Worm (Caenorhabditis elegans) whole organism, L4 larva: ENCODE measurements around the gene Y41E3.6.

Experiments used
- F37D6.2 ChIP-seq: sonication (generic microtip); optimal IDR thresholded peaks from 2 replicates; lab custom pipeline; 2016; ENCODE audit warnings: mild to moderate bottlenecking, missing genetic modification characterization, missing compliant biosample characterization
- F44E2.7 ChIP-seq: fragments of 200-800 bp; sonication (Bioruptor generic); IDR thresholded peaks from 2 replicates; pipeline ENCODE4 v2.1.2; 2022; ENCODE audit warnings: missing genetic modification characterization, missing compliant biosample characterization
- R02D3.7 ChIP-seq: fragments of 150-350 bp; sonication (generic microtip); optimal IDR thresholded peaks from 3 replicates; lab custom pipeline; 2014; ENCODE audit warnings: missing biosample characterization, missing genetic modification characterization
- Y105C5A.15 ChIP-seq: fragments of 200-800 bp; sonication (Bioruptor generic); IDR thresholded peaks from 2 replicates; pipeline ENCODE4 v1.3.6; 2022; ENCODE audit warnings: missing genetic modification characterization, missing compliant biosample characterization
- Y48G9A.11 ChIP-seq: fragments of 200-800 bp; sonication (Bioruptor generic); IDR thresholded peaks from 2 replicates; pipeline ENCODE4 v1.3.6; 2022; ENCODE audit warnings: missing genetic modification reagents, missing genetic modification characterization, missing compliant biosample characterization
- ZK337.2 ChIP-seq: fragments of 200-800 bp; sonication (Bioruptor generic); IDR thresholded peaks from 2 replicates; pipeline ENCODE4 v1.3.6; 2022; ENCODE audit warnings: missing genetic modification reagents, missing genetic modification characterization, missing compliant biosample characterization
- ZK546.5 ChIP-seq, 2 experiments: sonication (generic microtip); optimal IDR thresholded peaks; 2 replicates each; lab custom pipeline; 2017; ENCODE audit warnings: missing biosample characterization in 2 of 2, missing genetic modification characterization in 2 of 2
- aha-1 ChIP-seq: fragments of 150-350 bp; peaks from one replicate; lab custom pipeline; 2014; ENCODE audit warnings: missing biosample characterization, missing genetic modification characterization
- aly-2 ChIP-seq: sonication (generic microtip); optimal IDR thresholded peaks from 2 replicates; lab custom pipeline; 2018; ENCODE audit warnings: missing biosample characterization, missing genetic modification characterization
- ceh-32 ChIP-seq: sonication (generic microtip); optimal IDR thresholded peaks from 2 replicates; lab custom pipeline; 2016; ENCODE audit warnings: mild to moderate bottlenecking, missing genetic modification characterization, missing compliant biosample characterization; ENCODE audit not compliant: poor library complexity
- ces-1 ChIP-seq: fragments of 150-350 bp; sonication (generic microtip); optimal IDR thresholded peaks from 4 replicates; lab custom pipeline; 2014; ENCODE audit warnings: missing biosample characterization, missing genetic modification reagents, missing genetic modification characterization
- ctbp-1 ChIP-seq: fragments of 200-800 bp; sonication (Bioruptor generic); IDR thresholded peaks from 2 replicates; pipeline ENCODE4 v1.3.6; 2022; ENCODE audit warnings: missing genetic modification reagents, missing genetic modification characterization, missing compliant biosample characterization
- daf-12 ChIP-seq: fragments of 150-350 bp; optimal IDR thresholded peaks from 2 replicates; lab custom pipeline; 2014; ENCODE audit warnings: missing biosample characterization, missing genetic modification reagents, missing genetic modification characterization
- daf-16 ChIP-seq, 3 experiments: sonication (generic microtip); optimal IDR thresholded peaks; 2 replicates each; lab custom pipeline; 2016 to 2017; ENCODE audit warnings: missing genetic modification characterization in 3 of 3, missing genetic modification reagents in 3 of 3, mild to moderate bottlenecking in 2 of 3, missing compliant biosample characterization in 2 of 3, missing biosample characterization in 1 of 3, moderate library complexity in 1 of 3
- daf-19 ChIP-seq: fragments of 200-800 bp; sonication (Bioruptor generic); conservative IDR thresholded peaks from 2 replicates; pipeline ENCODE4 v1.3.6; 2022; ENCODE audit warnings: missing genetic modification characterization, missing compliant biosample characterization
- dpl-1 ChIP-seq: fragments of 150-350 bp; optimal IDR thresholded peaks from 2 replicates; lab custom pipeline; 2014; ENCODE audit warnings: missing biosample characterization, missing genetic modification reagents, missing genetic modification characterization
- fkh-10 ChIP-seq: fragments of 150-350 bp; optimal IDR thresholded peaks from 2 replicates; lab custom pipeline; 2014; ENCODE audit warnings: missing biosample characterization, missing genetic modification reagents, missing genetic modification characterization
- fos-1 ChIP-seq: fragments of 150-350 bp; optimal IDR thresholded peaks from 2 replicates; lab custom pipeline; 2014; ENCODE audit warnings: missing biosample characterization, missing genetic modification characterization
- hlh-30 ChIP-seq: sonication (generic microtip); optimal IDR thresholded peaks from 2 replicates; lab custom pipeline; 2017; ENCODE audit warnings: antibody characterized with exemption, mild to moderate bottlenecking, missing genetic modification characterization, missing compliant biosample characterization; ENCODE audit not compliant: insufficient read depth
- hmg-1.1 ChIP-seq: fragments of 200-800 bp; sonication (Bioruptor generic); IDR thresholded peaks from 2 replicates; pipeline ENCODE4 v1.3.6; 2022; ENCODE audit warnings: missing genetic modification reagents, missing genetic modification characterization, missing compliant biosample characterization
- lim-7 ChIP-seq: fragments of 200-800 bp; sonication (Bioruptor generic); IDR thresholded peaks from 2 replicates; pipeline ENCODE4 v1.3.6; 2022; ENCODE audit warnings: missing genetic modification characterization, missing compliant biosample characterization
- lin-13 ChIP-seq: fragments of 150-350 bp; optimal IDR thresholded peaks from 2 replicates; lab custom pipeline; 2014; ENCODE audit warnings: missing biosample characterization, missing genetic modification reagents, missing genetic modification characterization
- lin-29 ChIP-seq: fragments of 200-800 bp; sonication (Bioruptor generic); IDR thresholded peaks from 2 replicates; pipeline ENCODE4 v1.3.6; 2022; ENCODE audit warnings: missing genetic modification reagents, missing genetic modification characterization, missing compliant biosample characterization
- lin-38 ChIP-seq: fragments of 200-800 bp; sonication (Bioruptor generic); IDR thresholded peaks from 2 replicates; pipeline ENCODE4 v1.3.6; 2022; ENCODE audit warnings: missing genetic modification reagents, missing genetic modification characterization, missing compliant biosample characterization
- lin-39 ChIP-seq: fragments of 150-350 bp; optimal IDR thresholded peaks from 2 replicates; lab custom pipeline; 2014; ENCODE audit warnings: missing biosample characterization, missing genetic modification reagents, missing genetic modification characterization
- lsy-2 ChIP-seq, 2 experiments: fragments of 150-350 bp in 1 of 2; sonication (generic microtip) in 1 of 2; optimal IDR thresholded peaks; 2 replicates each; lab custom pipeline; 2014 to 2017; ENCODE audit warnings: missing biosample characterization in 2 of 2, missing genetic modification characterization in 2 of 2
- madf-5 ChIP-seq, 2 experiments: fragments of 200-800 bp; sonication (Bioruptor generic); IDR thresholded peaks; 2 replicates each; pipeline ENCODE4 v1.3.6; 2022; ENCODE audit warnings: missing compliant biosample characterization in 2 of 2, missing genetic modification characterization in 2 of 2
- mdl-1 ChIP-seq, 2 experiments: fragments of 150-350 bp in 1 of 2; sonication (generic microtip) in 1 of 2; optimal IDR thresholded peaks; 2 replicates each; lab custom pipeline; 2014 to 2017; ENCODE audit warnings: missing biosample characterization in 2 of 2, missing genetic modification characterization in 2 of 2
- mep-1 ChIP-seq: fragments of 150-350 bp; sonication (generic microtip); optimal IDR thresholded peaks from 3 replicates; lab custom pipeline; 2014; ENCODE audit warnings: missing biosample characterization, missing genetic modification characterization
- mes-2 ChIP-seq: sonication (generic microtip); optimal IDR thresholded peaks from 2 replicates; lab custom pipeline; 2016; ENCODE audit warnings: missing genotype, mild to moderate bottlenecking, missing genetic modification characterization, missing compliant biosample characterization; ENCODE audit not compliant: poor library complexity, severe bottlenecking
- nhr-28 ChIP-seq: fragments of 150-350 bp; optimal IDR thresholded peaks from 2 replicates; lab custom pipeline; 2014; ENCODE audit warnings: missing biosample characterization, missing genetic modification characterization
- nhr-41 ChIP-seq: fragments of 200-800 bp; sonication (Bioruptor generic); IDR thresholded peaks from 2 replicates; pipeline ENCODE4 v1.3.6; 2022; ENCODE audit warnings: missing genetic modification reagents, missing genetic modification characterization, missing compliant biosample characterization
- nhr-77 ChIP-seq: fragments of 150-350 bp; optimal IDR thresholded peaks from 2 replicates; lab custom pipeline; 2014; ENCODE audit warnings: missing biosample characterization, missing genetic modification characterization
- pqm-1 ChIP-seq: sonication (generic microtip); optimal IDR thresholded peaks from 2 replicates; lab custom pipeline; 2017; ENCODE audit warnings: missing biosample characterization, missing genetic modification characterization
- rbr-2 ChIP-seq: sonication (generic microtip); optimal IDR thresholded peaks from 2 replicates; lab custom pipeline; 2016; ENCODE audit warnings: missing genotype, missing genetic modification characterization, missing compliant biosample characterization
- skn-1 ChIP-seq: fragments of 150-350 bp; optimal IDR thresholded peaks from 2 replicates; lab custom pipeline; 2014; ENCODE audit warnings: missing biosample characterization, missing genetic modification characterization
- snpc-4 ChIP-seq: fragments of 150-350 bp; optimal IDR thresholded peaks from 2 replicates; lab custom pipeline; 2014; ENCODE audit warnings: missing biosample characterization, missing genetic modification characterization
- spr-3 ChIP-seq: fragments of 200-800 bp; sonication (Bioruptor generic); optimal IDR thresholded peaks from 2 replicates; lab custom pipeline; 2018; ENCODE audit warnings: mild to moderate bottlenecking, missing genetic modification characterization, missing compliant biosample characterization
- tag-97 ChIP-seq: fragments of 200-800 bp; sonication (Bioruptor generic); IDR thresholded peaks from 2 replicates; pipeline ENCODE4 v1.3.6; 2022; ENCODE audit warnings: missing genetic modification characterization, missing compliant biosample characterization
- unc-130 ChIP-seq: sonication (generic microtip); optimal IDR thresholded peaks from 2 replicates; lab custom pipeline; 2016; ENCODE audit warnings: missing genetic modification reagents, missing genetic modification characterization, missing compliant biosample characterization
- unc-62 ChIP-seq, 3 experiments: fragments of 150-350 bp in 1 of 3; sonication (generic microtip); optimal IDR thresholded peaks in 2 of 3; peaks in 1 of 3; 1 replicate in 1 of 3; 2 replicates in 2 of 3; lab custom pipeline; 2014 to 2017; ENCODE audit warnings: missing biosample characterization in 3 of 3, missing genetic modification characterization in 3 of 3, missing genetic modification reagents in 3 of 3, missing genotype in 1 of 3

Y41E3.6 gene

DNA sequence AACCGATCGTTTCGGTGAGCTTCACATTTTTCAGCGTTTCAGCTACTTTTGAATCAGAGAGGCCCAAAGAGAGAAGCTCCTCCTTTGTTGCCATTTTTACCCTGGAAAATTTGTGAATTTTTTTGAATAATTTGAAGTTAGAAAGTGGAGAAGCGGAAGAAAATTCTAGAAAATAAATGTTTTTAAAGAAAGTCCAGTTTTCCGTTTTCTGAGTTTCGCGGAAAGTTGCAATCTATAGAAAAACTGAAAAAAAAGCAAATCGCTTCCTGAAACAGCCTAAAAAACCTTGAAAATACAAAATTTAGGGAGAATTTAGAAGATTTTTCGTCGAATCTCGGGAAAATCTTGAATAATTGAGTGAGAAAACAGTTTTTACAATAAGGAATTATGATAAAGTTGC is 6.5 kb downstream of the Y41E3.6 start, which contains the start of gene qars-1:
Gene qars-1, minus strand, starts transcription at position 101 of the 400 bp plus-strand sequence.
- TF ChIP-seq unc-130 (no peak), lim-7 (GFP tag; lab: Robert Waterston, UW) (no peak), lin-39 (no peak), tag-97 (GFP tag; lab: Robert Waterston, UW) (no peak), mdl-1 (tag; optimal IDR thresholded peaks at IDR 0.05; lab: Kevin White, UChicago) (no peak), madf-5 (GFP tag; IDR thresholded peaks at IDR 0.05; lab: Robert Waterston, UW) (no peak), R02D3.7 (tag; lab: Kevin White, UChicago) (no peak)

ce11 chrIV:15013517-15014085 is 7.0 kb downstream of the Y41E3.6 start, which contains the start of gene Y41E3.7:
TSS of gene Y41E3.7 (plus strand) at chrIV:15014035.
- TF ChIP-seq daf-12 (tag; lab: Kevin White, UChicago) (no peak), dpl-1 (GFP tag; lab: Kevin White, UChicago) (peak; percentile 31), spr-3 (GFP tag; lab: Kevin White, UChicago) (no peak), F44E2.7 (GFP tag; lab: Robert Waterston, UW) (no peak), skn-1 (tag; lab: Kevin White, UChicago) (no peak), snpc-4 (tag; lab: Kevin White, UChicago) (no peak), pqm-1 (tag; lab: Kevin White, UChicago) (no peak), mes-2 (tag; lab: Kevin White, UChicago) (peak; percentile 29), mdl-1 (tag; optimal IDR thresholded peaks at IDR 0.05; lab: Kevin White, UChicago) (no peak), Y105C5A.15 (GFP tag; lab: Robert Waterston, UW) (no peak), ZK546.5 (tag; optimal IDR thresholded peaks at IDR 0.05; lab: Kevin White, UChicago) (no peak), daf-16 (GFP tag; optimal IDR thresholded peaks at IDR 0.05; lab: Kevin White, UChicago) (no peak), daf-16 (tag; optimal IDR thresholded peaks at IDR 0.05; lab: Kevin White, UChicago) (peak; percentile 12), lin-38 (GFP tag; lab: Robert Waterston, UW) (peak; percentile 35; the same call in 1 of the 2 replicates), daf-19 (GFP tag; lab: Robert Waterston, UW) (no peak), nhr-28 (tag; lab: Kevin White, UChicago) (no peak), unc-130 (no peak), unc-62 (GFP tag; optimal IDR thresholded peaks at IDR 0.05 in 1 of 2; lab: Kevin White, UChicago) (no peak), unc-62 (tag; optimal IDR thresholded peaks at IDR 0.05; lab: Kevin White, UChicago) (no peak), ctbp-1 (GFP tag; lab: Robert Waterston, UW) (no peak), fos-1 (tag; lab: Kevin White, UChicago) (no peak), Y48G9A.11 (GFP tag; lab: Robert Waterston, UW) (no peak)
- TF ChIP-seq, all 104 proteins: peak for 4

- TF ChIP-seq nhr-41: no peak
- TF ChIP-seq madf-5 (GFP tag; IDR thresholded peaks at IDR 0.05; lab: Robert Waterston, UW): no peak
- peak; percentile 84 for TF ChIP-seq ctbp-1 (GFP tag; lab: Robert Waterston, UW)
- TF ChIP-seq nhr-77: no peak
- TF ChIP-seq lin-29 (GFP tag; lab: Robert Waterston, UW): no peak
- no peak for TF ChIP-seq hmg-1.1 (GFP tag; lab: Robert Waterston, UW)
- TF ChIP-seq ceh-32 (tag; lab: Kevin White, UChicago): no peak
- no peak for TF ChIP-seq hlh-30 (tag; lab: Kevin White, UChicago)
- no peak for TF ChIP-seq ZK337.2 (GFP tag; lab: Robert Waterston, UW)
- no peak for TF ChIP-seq F37D6.2 (tag; lab: Kevin White, UChicago)
- TF ChIP-seq mep-1 (tag; lab: Kevin White, UChicago): peak; percentile 17
- peak in 1 of 2 experiments; percentile 28 for TF ChIP-seq mdl-1 (tag; optimal IDR thresholded peaks at IDR 0.05; lab: Kevin White, UChicago)
- TF ChIP-seq lsy-2 (tag; optimal IDR thresholded peaks at IDR 0.05; lab: Kevin White, UChicago): peak in 1 of 2 experiments; percentile 30
- peak; percentile 92 for TF ChIP-seq fkh-10 (GFP tag; lab: Kevin White, UChicago)
- TF ChIP-seq lin-13 (GFP tag; lab: Kevin White, UChicago): no peak
- peak; percentile 94 for TF ChIP-seq ces-1 (GFP tag; lab: Kevin White, UChicago)
- TF ChIP-seq rbr-2 (tag; lab: Kevin White, UChicago): peak; percentile 25
- no peak for TF ChIP-seq aly-2 (tag; lab: Kevin White, UChicago)
- TF ChIP-seq aha-1: peak; percentile 63
- TF ChIP-seq, all 104 proteins: peak for 8
These were observed 10.4 kb downstream of the Y41E3.6 start for ce11 chrIV:15016984-15017383.
